Worm (Caenorhabditis elegans) whole organism, mixed stage, embryonic: ENCODE measurements around the gene srg-6.

Experiments
- M03D4.4 ChIP-seq: sonication (generic microtip); optimal IDR thresholded peaks from 2 replicates; lab custom pipeline; 2017; ENCODE audit warnings: mild to moderate bottlenecking, missing genetic modification characterization, missing compliant biosample characterization
- bed-3 ChIP-seq: fragments of 200-800 bp; sonication (Bioruptor generic); optimal IDR thresholded peaks from 3 replicates; lab custom pipeline; 2018; ENCODE audit warnings: mild to moderate bottlenecking, missing genetic modification characterization, moderate library complexity, missing compliant biosample characterization
- blmp-1 ChIP-seq: fragments of 150-350 bp; optimal IDR thresholded peaks from 2 replicates; lab custom pipeline; 2014; ENCODE audit warnings: missing biosample characterization, missing genetic modification characterization
- ceh-39 ChIP-seq: fragments of 150-350 bp; optimal IDR thresholded peaks from 2 replicates; lab custom pipeline; 2014; ENCODE audit warnings: missing biosample characterization, missing genetic modification characterization
- ceh-83 ChIP-seq: fragments of 200-800 bp; sonication (Bioruptor generic); optimal IDR thresholded peaks from 2 replicates; lab custom pipeline; 2018; ENCODE audit warnings: mild to moderate bottlenecking, missing genetic modification characterization, missing compliant biosample characterization
- ces-1 ChIP-seq: fragments of 150-350 bp; optimal IDR thresholded peaks from 2 replicates; lab custom pipeline; 2014; ENCODE audit warnings: missing biosample characterization, missing genetic modification reagents, missing genetic modification characterization
- drap-1 ChIP-seq: fragments of 200-800 bp; sonication (Bioruptor generic); optimal IDR thresholded peaks from 3 replicates; lab custom pipeline; 2018; ENCODE audit warnings: mild to moderate bottlenecking, missing genetic modification characterization, missing compliant biosample characterization
- elt-1 ChIP-seq: sonication (generic microtip); optimal IDR thresholded peaks from 2 replicates; lab custom pipeline; 2017; ENCODE audit warnings: missing genetic modification characterization, mild to moderate bottlenecking, missing compliant biosample characterization, antibody characterized with exemption, moderate library complexity, borderline replicate concordance; ENCODE audit not compliant: insufficient read depth
- flh-1 ChIP-seq: fragments of 200-800 bp; sonication (Bioruptor generic); optimal IDR thresholded peaks from 2 replicates; lab custom pipeline; 2018; ENCODE audit warnings: mild to moderate bottlenecking, missing genetic modification characterization, moderate library complexity, missing compliant biosample characterization
- ham-2 ChIP-seq: fragments of 200-800 bp; sonication (Bioruptor generic); optimal IDR thresholded peaks from 2 replicates; lab custom pipeline; 2018; ENCODE audit warnings: mild to moderate bottlenecking, missing genetic modification characterization, missing compliant biosample characterization
- hlh-1 ChIP-seq: fragments of 150-350 bp; optimal IDR thresholded peaks from 2 replicates; lab custom pipeline; 2014; ENCODE audit warnings: missing biosample characterization, missing genetic modification reagents, missing genetic modification characterization
- lin-13 ChIP-seq: fragments of 150-350 bp; optimal IDR thresholded peaks from 2 replicates; lab custom pipeline; 2014; ENCODE audit warnings: missing biosample characterization, missing genetic modification characterization
- lsy-2 ChIP-seq: fragments of 150-350 bp; optimal IDR thresholded peaks from 2 replicates; lab custom pipeline; 2014; ENCODE audit warnings: missing biosample characterization, missing genetic modification characterization
- mab-5 ChIP-seq: fragments of 150-350 bp; optimal IDR thresholded peaks from 2 replicates; lab custom pipeline; 2014; ENCODE audit warnings: missing biosample characterization, missing genetic modification characterization
- mep-1 ChIP-seq: fragments of 150-350 bp; optimal IDR thresholded peaks from 2 replicates; lab custom pipeline; 2017; ENCODE audit warnings: missing biosample characterization, missing genetic modification reagents, missing genetic modification characterization, inconsistent platforms
- mls-2 ChIP-seq: sonication (generic microtip); optimal IDR thresholded peaks from 2 replicates; lab custom pipeline; 2016; ENCODE audit warnings: mild to moderate bottlenecking, missing genetic modification characterization, moderate library complexity, missing compliant biosample characterization
- nhr-12 ChIP-seq: fragments of 150-350 bp; optimal IDR thresholded peaks from 2 replicates; lab custom pipeline; 2014; ENCODE audit warnings: missing biosample characterization, missing genetic modification characterization
- nhr-2 ChIP-seq: fragments of 150-350 bp; optimal IDR thresholded peaks from 2 replicates; lab custom pipeline; 2014; ENCODE audit warnings: missing biosample characterization, missing genetic modification characterization
- nhr-237 ChIP-seq: fragments of 150-350 bp; optimal IDR thresholded peaks from 2 replicates; lab custom pipeline; 2014; ENCODE audit warnings: missing biosample characterization, missing genetic modification characterization
- nhr-28 ChIP-seq: fragments of 150-350 bp; optimal IDR thresholded peaks from 2 replicates; lab custom pipeline; 2014; ENCODE audit warnings: missing biosample characterization, missing genetic modification characterization
- nhr-76 ChIP-seq: sonication (generic microtip); optimal IDR thresholded peaks from 2 replicates; lab custom pipeline; 2017; ENCODE audit warnings: missing biosample characterization, missing genetic modification characterization
- pha-4 ChIP-seq: fragments of 150-350 bp; optimal IDR thresholded peaks from 2 replicates; lab custom pipeline; 2018; ENCODE audit warnings: missing biosample characterization, missing genetic modification reagents, missing genetic modification characterization
- sem-2 ChIP-seq: fragments of 200-800 bp; sonication (Bioruptor generic); optimal IDR thresholded peaks from 2 replicates; lab custom pipeline; 2018; ENCODE audit warnings: mild to moderate bottlenecking, missing genetic modification characterization, missing compliant biosample characterization
- snpc-4 ChIP-seq: fragments of 150-350 bp; optimal IDR thresholded peaks from 2 replicates; lab custom pipeline; 2014; ENCODE audit warnings: missing biosample characterization, missing genetic modification characterization
- unc-120 ChIP-seq: sonication (generic microtip); optimal IDR thresholded peaks from 2 replicates; lab custom pipeline; 2017; ENCODE audit warnings: missing genetic modification characterization, missing compliant biosample characterization; ENCODE audit not compliant: poor library complexity, severe bottlenecking
- unc-39 ChIP-seq: fragments of 150-350 bp; optimal IDR thresholded peaks from 2 replicates; lab custom pipeline; 2014; ENCODE audit warnings: missing biosample characterization, missing genetic modification characterization
- unc-62 ChIP-seq: fragments of 150-350 bp; optimal IDR thresholded peaks from 2 replicates; lab custom pipeline; 2014; ENCODE audit warnings: missing biosample characterization, missing genetic modification reagents, missing genetic modification characterization
- zip-8 ChIP-seq: fragments of 150-350 bp; optimal IDR thresholded peaks from 2 replicates; lab custom pipeline; 2014; ENCODE audit warnings: missing biosample characterization, missing genetic modification characterization
- ztf-11 ChIP-seq: fragments of 150-350 bp; optimal IDR thresholded peaks from 2 replicates; lab custom pipeline; 2014; ENCODE audit warnings: missing biosample characterization, missing genetic modification characterization

srg-6 gene

DNA sequence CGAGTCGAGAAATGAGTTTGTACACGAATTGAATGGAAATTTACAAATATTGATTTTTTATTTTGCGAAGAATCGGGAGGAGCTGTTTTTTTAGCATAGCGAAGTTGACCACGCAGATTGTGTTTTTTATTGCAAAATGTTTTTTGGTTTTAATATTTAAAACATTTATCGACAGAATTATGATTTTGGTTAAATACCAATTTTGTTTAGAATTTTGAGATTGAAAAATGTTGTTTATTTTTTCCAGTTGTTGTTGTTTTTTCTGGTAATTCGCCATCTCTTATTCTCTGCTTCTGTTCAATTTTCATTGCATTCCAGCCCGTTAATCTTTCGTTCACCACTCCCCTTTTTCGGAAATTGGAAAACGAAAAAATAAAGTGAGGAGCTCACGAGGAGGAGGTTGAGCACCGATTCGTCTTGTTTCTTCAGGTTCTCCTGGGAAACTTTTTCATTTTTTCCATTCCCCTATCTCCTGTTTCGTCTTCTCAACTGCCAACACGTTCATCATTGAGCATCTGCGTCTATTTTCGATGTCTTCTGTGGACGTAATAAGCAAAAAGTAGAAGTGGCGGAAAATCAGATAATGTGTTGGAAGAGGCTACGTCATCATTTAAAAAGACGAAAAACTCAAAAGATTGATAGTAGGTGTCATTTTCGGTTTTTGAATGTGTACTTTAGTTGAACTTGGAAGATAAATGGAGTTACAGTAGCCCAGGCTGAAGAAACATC is 30.3 kb upstream of the srg-6 start, which contains the start of gene F47D12.7:
Gene F47D12.7, minus strand, starts transcription at position 51 of the 729 bp plus-strand sequence.
- TF ChIP-seq elt-1 (tag; lab: Kevin White, UChicago): no peak
- TF ChIP-seq ham-2: no peak
- TF ChIP-seq nhr-237 (tag; lab: Kevin White, UChicago): no peak
- TF ChIP-seq ceh-83: no peak
- no peak for TF ChIP-seq nhr-12
- no peak for TF ChIP-seq ceh-39 (tag; lab: Kevin White, UChicago)
- TF ChIP-seq hlh-1 (tag; lab: Kevin White, UChicago): no peak
- no peak for TF ChIP-seq lin-13 (tag; lab: Kevin White, UChicago)
- TF ChIP-seq unc-39 (tag; lab: Kevin White, UChicago): no peak
- no peak for TF ChIP-seq sem-2
- TF ChIP-seq ces-1 (GFP tag; lab: Kevin White, UChicago): no peak
- TF ChIP-seq unc-62: no peak
- no peak for TF ChIP-seq mab-5 (tag; lab: Kevin White, UChicago)

DNA sequence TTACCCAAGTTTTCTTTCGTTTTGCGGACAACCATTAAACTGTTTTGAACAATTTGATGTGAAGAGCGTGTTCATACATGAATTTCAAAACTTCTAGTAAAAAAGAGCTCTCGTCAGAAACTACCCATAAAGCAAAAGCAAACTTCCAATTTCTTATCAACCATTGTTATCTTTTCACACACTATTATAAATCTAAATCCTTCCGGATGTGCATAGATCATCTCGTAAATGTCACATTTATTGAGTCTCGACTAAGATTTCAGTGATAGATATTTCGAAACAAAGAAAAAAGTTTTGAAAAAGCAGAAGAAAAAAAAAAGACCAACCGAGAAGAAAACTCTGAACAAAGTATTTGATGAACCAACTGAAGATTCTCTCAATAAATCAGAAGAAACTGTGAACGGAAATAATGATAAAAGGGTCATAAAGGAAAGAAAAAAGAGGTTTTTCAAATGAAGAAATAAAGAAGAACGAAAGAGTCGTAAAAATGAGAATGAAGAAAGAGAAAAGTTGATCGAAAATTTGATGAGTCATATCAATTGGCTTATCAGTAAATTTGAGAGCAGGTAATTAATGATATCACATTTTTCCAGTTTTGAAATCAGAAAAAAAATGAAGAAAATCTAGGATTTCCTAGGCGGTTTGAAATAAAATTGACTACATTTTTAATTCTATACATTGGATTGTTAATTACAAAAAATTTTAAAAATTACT is 24.8 kb upstream of the srg-6 start:
- no peak for TF ChIP-seq snpc-4 (tag; lab: Kevin White, UChicago)
- TF ChIP-seq nhr-237 (tag; lab: Kevin White, UChicago): no peak
- no peak for TF ChIP-seq mls-2 (tag; lab: Kevin White, UChicago)
- TF ChIP-seq hlh-1 (tag; lab: Kevin White, UChicago): no peak
- TF ChIP-seq unc-39 (tag; lab: Kevin White, UChicago): no peak
- TF ChIP-seq nhr-2 (tag; lab: Kevin White, UChicago): no peak
- TF ChIP-seq pha-4: no peak
- TF ChIP-seq unc-120 (tag; lab: Kevin White, UChicago): no peak
- no peak for TF ChIP-seq ham-2
- no peak for TF ChIP-seq flh-1 (GFP tag; lab: Kevin White, UChicago)
- TF ChIP-seq blmp-1 (tag; lab: Kevin White, UChicago): no peak
- TF ChIP-seq drap-1 (GFP tag; lab: Kevin White, UChicago): no peak
- no peak for TF ChIP-seq ztf-11

DNA sequence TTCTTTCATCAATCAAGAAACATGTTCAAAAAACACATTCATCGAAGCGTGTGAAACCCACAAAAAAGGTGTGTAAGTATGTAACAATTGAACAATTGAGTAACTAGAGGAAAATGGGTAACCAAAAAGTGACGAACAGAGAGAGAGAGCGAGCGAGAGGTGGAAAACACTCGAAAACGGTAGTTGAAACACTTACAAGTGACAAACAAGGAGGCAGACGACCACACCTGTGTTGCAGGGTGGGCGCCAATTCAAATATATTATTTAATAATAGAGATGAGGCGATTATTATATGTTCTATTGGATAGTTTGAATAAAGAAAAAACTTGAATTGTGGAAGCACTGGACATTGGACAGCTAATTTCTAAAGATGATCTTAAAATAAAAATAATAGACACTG is 23.6 kb upstream of the srg-6 start:
- TF ChIP-seq lin-13 (tag; lab: Kevin White, UChicago) (no peak), mls-2 (tag; lab: Kevin White, UChicago) (no peak), nhr-28 (tag; lab: Kevin White, UChicago) (no peak), hlh-1 (tag; lab: Kevin White, UChicago) (no peak), ceh-39 (tag; lab: Kevin White, UChicago) (no peak), nhr-76 (tag; lab: Kevin White, UChicago) (no peak), M03D4.4 (tag; lab: Kevin White, UChicago) (no peak), bed-3 (GFP tag; lab: Kevin White, UChicago) (no peak), ceh-83 (no peak), sem-2 (no peak), zip-8 (tag; lab: Kevin White, UChicago) (no peak), ces-1 (GFP tag; lab: Kevin White, UChicago) (no peak)

DNA sequence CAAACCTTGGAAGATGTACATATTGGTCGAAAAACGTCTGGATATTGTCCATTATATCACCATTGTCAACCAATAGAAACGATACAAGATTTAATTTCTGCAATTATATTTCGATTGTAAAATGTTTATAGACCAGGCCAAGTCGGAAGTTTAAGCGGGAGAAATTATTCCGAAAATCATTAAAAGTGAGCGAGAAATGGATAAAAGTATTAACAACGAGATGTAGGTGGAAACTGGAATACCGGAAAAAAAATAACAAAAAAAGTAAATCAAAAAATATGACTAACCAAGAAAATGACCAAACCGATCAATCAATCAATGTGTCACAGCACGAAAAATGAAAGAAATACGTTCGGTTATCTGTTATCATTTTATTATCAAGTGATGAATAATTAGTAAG is 21.4 kb upstream of the srg-6 start, which contains the start of gene F47D12.6:
Gene F47D12.6, minus strand, starts transcription at position 101 of the 400 bp plus-strand sequence.
- TF ChIP-seq ceh-83 (no peak), snpc-4 (tag; lab: Kevin White, UChicago) (no peak), lsy-2 (tag; lab: Kevin White, UChicago) (no peak), drap-1 (GFP tag; lab: Kevin White, UChicago) (no peak), sem-2 (no peak), blmp-1 (tag; lab: Kevin White, UChicago) (no peak), mep-1 (tag; lab: Kevin White, UChicago) (no peak), nhr-2 (tag; lab: Kevin White, UChicago) (no peak), ces-1 (GFP tag; lab: Kevin White, UChicago) (no peak), ham-2 (no peak), bed-3 (GFP tag; lab: Kevin White, UChicago) (no peak), mls-2 (tag; lab: Kevin White, UChicago) (no peak), zip-8 (tag; lab: Kevin White, UChicago) (no peak), M03D4.4 (tag; lab: Kevin White, UChicago) (no peak), nhr-28 (tag; lab: Kevin White, UChicago) (no peak), flh-1 (GFP tag; lab: Kevin White, UChicago) (no peak), ztf-11 (no peak)
